Worm (Caenorhabditis elegans): Measurements from ENCODE around the gene C06E1.1.

DNA sequence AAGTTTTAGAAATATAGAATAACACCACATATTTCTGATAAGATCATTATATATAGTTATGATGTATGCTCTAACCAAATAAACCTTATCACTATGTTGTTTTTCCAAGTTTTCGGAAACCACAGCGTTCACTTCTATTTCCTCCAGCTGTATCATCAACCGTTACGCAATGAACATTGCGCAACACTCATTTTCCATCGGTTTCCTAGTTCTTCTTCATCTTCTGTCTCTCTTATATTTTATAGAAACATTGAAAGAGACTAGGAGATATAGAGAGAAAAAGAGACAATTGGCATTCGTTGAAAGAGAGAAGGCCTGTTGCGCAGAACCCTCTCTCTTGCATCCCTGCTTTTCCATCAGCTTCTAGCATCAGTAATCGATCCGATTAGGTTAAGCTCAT lies 31.3 kb upstream of the C06E1.1 start:
- TF ChIP-seq lsy-2 (tag; optimal IDR thresholded peaks at IDR 0.05) (no peak), egl-27 (tag; optimal IDR thresholded peaks at IDR 0.05) (peak; percentile 15), mdl-1 (tag; optimal IDR thresholded peaks at IDR 0.05) (no peak), elt-1 (tag; optimal IDR thresholded peaks at IDR 0.05) (no peak), ZK546.5 (tag; optimal IDR thresholded peaks at IDR 0.05) (no peak)
